Worm (Caenorhabditis elegans) whole organism, L3 larva: ENCODE measurements around the gene erp-44.3.

Source experiments
- ama-1 ChIP-seq: fragments of 150-350 bp; optimal IDR thresholded peaks from 2 replicates; lab custom pipeline; 2018
- ceh-16 ChIP-seq: sonication (generic microtip); optimal IDR thresholded peaks from 2 replicates; lab custom pipeline; 2017; ENCODE audit warnings: missing biosample characterization, missing genetic modification characterization
- fkh-10 ChIP-seq: sonication (generic microtip); optimal IDR thresholded peaks from 2 replicates; lab custom pipeline; 2017; ENCODE audit warnings: missing biosample characterization, missing genetic modification reagents, missing genetic modification characterization
- jun-1 ChIP-seq: fragments of 150-350 bp; optimal IDR thresholded peaks from 2 replicates; lab custom pipeline; 2014; ENCODE audit warnings: missing biosample characterization, missing genetic modification reagents, missing genetic modification characterization
- lin-39 ChIP-seq: fragments of 150-350 bp; optimal IDR thresholded peaks from 2 replicates; lab custom pipeline; 2018; ENCODE audit warnings: missing biosample characterization, missing genetic modification reagents, missing genetic modification characterization
- nhr-11 ChIP-seq: fragments of 150-350 bp; optimal IDR thresholded peaks from 2 replicates; lab custom pipeline; 2014; ENCODE audit warnings: missing biosample characterization, missing genetic modification characterization
- nhr-12 ChIP-seq: fragments of 150-350 bp; optimal IDR thresholded peaks from 2 replicates; lab custom pipeline; 2014; ENCODE audit warnings: missing biosample characterization, missing genetic modification characterization
- pqm-1 ChIP-seq: fragments of 150-350 bp; optimal IDR thresholded peaks from 2 replicates; lab custom pipeline; 2017; ENCODE audit warnings: missing biosample characterization, missing genetic modification characterization, inconsistent platforms
- skn-1 ChIP-seq: fragments of 150-350 bp; optimal IDR thresholded peaks from 2 replicates; lab custom pipeline; 2014; ENCODE audit warnings: missing biosample characterization, missing genetic modification characterization
- zag-1 ChIP-seq: fragments of 150-350 bp; optimal IDR thresholded peaks from 2 replicates; lab custom pipeline; 2014; ENCODE audit warnings: missing biosample characterization, missing genetic modification characterization

ce11 chrIV:8175686-8176532 is 53.5 kb downstream of the erp-44.3 start, which contains the start of gene pct-1:
- TF ChIP-seq fkh-10 (GFP tag; lab: Kevin White, UChicago) (no peak), nhr-12 (tag; lab: Kevin White, UChicago) (no peak), ceh-16 (tag; lab: Kevin White, UChicago) (no peak), lin-39 (tag; lab: Kevin White, UChicago) (no peak), skn-1 (tag; lab: Kevin White, UChicago) (no peak), zag-1 (tag; lab: Kevin White, UChicago) (no peak), ama-1 (lab: Kevin White, UChicago) (no peak), jun-1 (tag; lab: Kevin White, UChicago) (no peak), pqm-1 (tag; lab: Kevin White, UChicago) (no peak), nhr-11 (tag; lab: Kevin White, UChicago) (no peak)
